Fruit fly (Drosophila melanogaster) whole organism, embryonic: ENCODE measurements around the gene Sld5.

ENCODE experiments used
- ATbp ChIP-seq: fragments of 200-800 bp; sonication (Bioruptor generic); optimal IDR thresholded peaks from 2 replicates; lab custom pipeline; 2017; ENCODE audit warnings: missing biosample characterization, mild to moderate bottlenecking, missing genetic modification characterization, missing genetic modification reagents
- Adf1 ChIP-seq: fragments of 200-800 bp; sonication (Bioruptor generic); IDR thresholded peaks from 2 replicates; pipeline ENCODE4 v1.3.6; 2022; ENCODE audit warnings: missing biosample characterization, missing genetic modification characterization
- Asciz ChIP-seq: fragments of 200-800 bp; sonication (Bioruptor generic); optimal IDR thresholded peaks from 2 replicates; lab custom pipeline; 2017; ENCODE audit warnings: missing biosample characterization, mild to moderate bottlenecking, missing genetic modification characterization, missing genetic modification reagents
- CG10267 ChIP-seq: fragments of 200-800 bp; sonication (Bioruptor generic); optimal IDR thresholded peaks from 2 replicates; lab custom pipeline; 2018; ENCODE audit warnings: missing biosample characterization, mild to moderate bottlenecking, missing genetic modification characterization, moderate library complexity
- CG10979 ChIP-seq: fragments of 200-800 bp; sonication (Bioruptor generic); optimal IDR thresholded peaks from 2 replicates; lab custom pipeline; 2018; ENCODE audit warnings: missing biosample characterization, mild to moderate bottlenecking, missing genetic modification characterization, moderate library complexity
- CG11504 ChIP-seq: fragments of 200-800 bp; sonication (Bioruptor generic); optimal IDR thresholded peaks from 3 replicates; lab custom pipeline; 2019; ENCODE audit warnings: missing biosample characterization, mild to moderate bottlenecking, missing genetic modification characterization, moderate library complexity
- CG14441 ChIP-seq: fragments of 200-800 bp; sonication (Bioruptor generic); IDR thresholded peaks from 2 replicates; pipeline ENCODE4 v1.3.6; 2022; ENCODE audit warnings: missing biosample characterization, missing genetic modification characterization
- CG15514 ChIP-seq: fragments of 200-800 bp; sonication (Bioruptor generic); optimal IDR thresholded peaks from 3 replicates; lab custom pipeline; 2017; ENCODE audit warnings: missing biosample characterization, missing genetic modification characterization, mild to moderate bottlenecking, moderate library complexity, missing genetic modification reagents
- CG15601 ChIP-seq: fragments of 200-800 bp; sonication (Bioruptor generic); optimal IDR thresholded peaks from 3 replicates; lab custom pipeline; 2019; ENCODE audit warnings: missing biosample characterization, mild to moderate bottlenecking, missing genetic modification characterization, moderate library complexity
- CG15696 ChIP-seq: fragments of 200-800 bp; sonication (Bioruptor generic); optimal IDR thresholded peaks from 2 replicates; lab custom pipeline; 2019; ENCODE audit warnings: missing biosample characterization, mild to moderate bottlenecking, missing genetic modification characterization, moderate library complexity
- CG16813 ChIP-seq: fragments of 200-800 bp; sonication (Bioruptor generic); IDR thresholded peaks from 3 replicates; pipeline ENCODE4 v1.3.6; 2022; ENCODE audit warnings: missing biosample characterization, missing genetic modification characterization; ENCODE audit not compliant: partially characterized antibody
- CG17359 ChIP-seq: fragments of 200-800 bp; sonication (Bioruptor generic); optimal IDR thresholded peaks from 3 replicates; lab custom pipeline; 2018; ENCODE audit warnings: missing biosample characterization, mild to moderate bottlenecking, missing genetic modification characterization, moderate library complexity
- CG17568 ChIP-seq: fragments of 200-800 bp; sonication (Bioruptor generic); optimal IDR thresholded peaks from 2 replicates; lab custom pipeline; 2018; ENCODE audit warnings: missing biosample characterization, mild to moderate bottlenecking, missing genetic modification characterization, moderate library complexity
- CG18262 ChIP-seq: fragments of 200-800 bp; optimal IDR thresholded peaks from 3 replicates; lab custom pipeline; 2019; ENCODE audit warnings: missing biosample characterization, mild to moderate bottlenecking, missing genetic modification characterization, moderate library complexity
- CG2120 ChIP-seq: fragments of 200-800 bp; sonication (Bioruptor generic); optimal IDR thresholded peaks from 3 replicates; lab custom pipeline; 2016; ENCODE audit warnings: missing biosample characterization, missing genetic modification characterization
- CG2678 ChIP-seq: fragments of 200-800 bp; sonication (Bioruptor generic); optimal IDR thresholded peaks from 3 replicates; lab custom pipeline; 2019; ENCODE audit warnings: missing biosample characterization, mild to moderate bottlenecking, missing genetic modification characterization, moderate library complexity
- CG33213 ChIP-seq: fragments of 200-800 bp; sonication (Bioruptor generic); optimal IDR thresholded peaks from 3 replicates; lab custom pipeline; 2016; ENCODE audit warnings: missing biosample characterization, missing genetic modification characterization
- CG34376 ChIP-seq: fragments of 200-800 bp; sonication (Bioruptor generic); optimal IDR thresholded peaks from 2 replicates; lab custom pipeline; 2018; ENCODE audit warnings: missing biosample characterization, mild to moderate bottlenecking, missing genetic modification characterization
- CG3726 ChIP-seq: fragments of 200-800 bp; sonication (Bioruptor generic); IDR thresholded peaks from 3 replicates; pipeline ENCODE4, ENCODE4 v1.3.6; 2022; ENCODE audit warnings: missing biosample characterization, missing genetic modification characterization
- CG4707 ChIP-seq: fragments of 200-800 bp; sonication (Bioruptor generic); optimal IDR thresholded peaks from 2 replicates; lab custom pipeline; 2018; ENCODE audit warnings: missing biosample characterization, mild to moderate bottlenecking, missing genetic modification characterization, moderate library complexity
- CG6272 ChIP-seq: fragments of 200-800 bp; sonication (Bioruptor generic); IDR thresholded peaks from 2 replicates; pipeline ENCODE4 v1.3.6; 2022; ENCODE audit warnings: missing biosample characterization, missing genetic modification characterization
- CG6765 ChIP-seq: fragments of 200-800 bp; sonication (Bioruptor generic); optimal IDR thresholded peaks from 3 replicates; lab custom pipeline; 2017; ENCODE audit warnings: missing biosample characterization, mild to moderate bottlenecking, missing genetic modification characterization
- CG6791 ChIP-seq: fragments of 200-800 bp; sonication (Bioruptor generic); IDR thresholded peaks from 3 replicates; pipeline ENCODE4 v1.3.6; 2022; ENCODE audit warnings: missing biosample characterization, missing genetic modification characterization; ENCODE audit not compliant: partially characterized antibody
- CG7987 ChIP-seq: fragments of 200-800 bp; sonication (Bioruptor generic); optimal IDR thresholded peaks from 2 replicates; lab custom pipeline; 2018; ENCODE audit warnings: missing biosample characterization, mild to moderate bottlenecking, missing genetic modification characterization, moderate library complexity
- CG9817 ChIP-seq: fragments of 200-800 bp; sonication (Bioruptor generic); optimal IDR thresholded peaks from 2 replicates; lab custom pipeline; 2018; ENCODE audit warnings: missing biosample characterization, mild to moderate bottlenecking, missing genetic modification characterization, moderate library complexity
- CG9932 ChIP-seq: fragments of 200-800 bp; sonication (Bioruptor generic); IDR thresholded peaks from 2 replicates; pipeline ENCODE4 v1.3.6; 2022; ENCODE audit warnings: missing biosample characterization, missing genetic modification characterization
- CrebB ChIP-seq: fragments of 200-800 bp; sonication (Bioruptor generic); optimal IDR thresholded peaks from 3 replicates; lab custom pipeline; 2018; ENCODE audit warnings: missing biosample characterization, mild to moderate bottlenecking, missing genetic modification characterization
- Deaf1 ChIP-seq: fragments of 200-800 bp; optimal IDR thresholded peaks from 3 replicates; lab custom pipeline; 2019; ENCODE audit warnings: missing biosample characterization, mild to moderate bottlenecking, missing genetic modification characterization, moderate library complexity
- Fer2 ChIP-seq: fragments of 200-800 bp; sonication (Bioruptor generic); optimal IDR thresholded peaks from 2 replicates; lab custom pipeline; 2018; ENCODE audit warnings: missing biosample characterization, mild to moderate bottlenecking, missing genetic modification characterization, moderate library complexity
- NC2α ChIP-seq: fragments of 200-800 bp; sonication (Bioruptor generic); optimal IDR thresholded peaks from 2 replicates; lab custom pipeline; 2016; ENCODE audit warnings: missing biosample characterization, missing genetic modification characterization
- Nf-YB ChIP-seq: fragments of 200-800 bp; sonication (Bioruptor generic); optimal IDR thresholded peaks from 3 replicates; lab custom pipeline; 2019; ENCODE audit warnings: missing biosample characterization, mild to moderate bottlenecking, missing genetic modification characterization, moderate library complexity
- Poxn ChIP-seq: fragments of 200-800 bp; sonication (Bioruptor generic); IDR thresholded peaks from 2 replicates; pipeline ENCODE4 v1.3.6; 2022; ENCODE audit warnings: missing biosample characterization, missing genetic modification characterization
- YL-1 ChIP-seq: fragments of 200-800 bp; sonication (Bioruptor generic); optimal IDR thresholded peaks from 3 replicates; lab custom pipeline; 2017; ENCODE audit warnings: missing biosample characterization, mild to moderate bottlenecking, missing genetic modification characterization
- ara ChIP-seq: fragments of 200-800 bp; sonication (Bioruptor generic); IDR thresholded peaks from 2 replicates; pipeline ENCODE4 v1.3.6; 2022; ENCODE audit warnings: missing biosample characterization, missing genetic modification characterization
- chm ChIP-seq: fragments of 200-800 bp; sonication (Bioruptor generic); IDR thresholded peaks from 2 replicates; pipeline ENCODE4 v1.3.6; 2022; ENCODE audit warnings: missing biosample characterization, missing genetic modification characterization
- cwo ChIP-seq: fragments of 200-800 bp; sonication (Bioruptor generic); optimal IDR thresholded peaks from 3 replicates; lab custom pipeline; 2017; ENCODE audit warnings: missing biosample characterization, missing genetic modification characterization, mild to moderate bottlenecking, moderate library complexity, missing genetic modification reagents
- fd102C ChIP-seq: fragments of 200-800 bp; sonication (Bioruptor generic); optimal IDR thresholded peaks from 2 replicates; lab custom pipeline; 2018; ENCODE audit warnings: missing biosample characterization, mild to moderate bottlenecking, missing genetic modification characterization, moderate library complexity
- nerfin-1 ChIP-seq: fragments of 200-800 bp; sonication (Bioruptor generic); optimal IDR thresholded peaks from 3 replicates; lab custom pipeline; 2019; ENCODE audit warnings: missing biosample characterization, mild to moderate bottlenecking, missing genetic modification characterization, moderate library complexity
- oc ChIP-seq: fragments of 200-800 bp; sonication (Bioruptor generic); optimal IDR thresholded peaks from 2 replicates; lab custom pipeline; 2018; ENCODE audit warnings: missing biosample characterization, mild to moderate bottlenecking, missing genetic modification characterization, moderate library complexity
- pfk ChIP-seq: fragments of 200-800 bp; sonication (Bioruptor generic); optimal IDR thresholded peaks from 2 replicates; lab custom pipeline; 2018; ENCODE audit warnings: missing biosample characterization, mild to moderate bottlenecking, missing genetic modification characterization, moderate library complexity
- pho ChIP-seq: fragments of 200-800 bp; sonication (Bioruptor generic); optimal IDR thresholded peaks from 2 replicates; lab custom pipeline; 2016; ENCODE audit warnings: missing biosample characterization, missing genetic modification characterization
- phol ChIP-seq: fragments of 200-800 bp; sonication (Bioruptor generic); optimal IDR thresholded peaks from 3 replicates; lab custom pipeline; 2018; ENCODE audit warnings: missing biosample characterization, mild to moderate bottlenecking, missing genetic modification characterization, moderate library complexity
- pita ChIP-seq: fragments of 200-800 bp; sonication (Bioruptor generic); optimal IDR thresholded peaks from 2 replicates; lab custom pipeline; 2017; ENCODE audit warnings: missing biosample characterization, mild to moderate bottlenecking, missing genetic modification characterization
- prd ChIP-seq, 3 experiments: fragments of >200 bp in 2 of 3; fragments of 200-800 bp in 1 of 3; sonication (Bioruptor generic) in 1 of 3; optimal IDR thresholded peaks in 2 of 3; IDR thresholded peaks in 1 of 3; 2 replicates in 2 of 3; 3 replicates in 1 of 3; pipeline versions ENCODE4 v1.3.6 to Lab custom; 2017 to 2022; ENCODE audit warnings: missing biosample characterization in 1 of 3, missing genetic modification characterization in 1 of 3
- sd ChIP-seq: fragments of 200-800 bp; sonication (Bioruptor generic); optimal IDR thresholded peaks from 3 replicates; lab custom pipeline; 2018; ENCODE audit warnings: missing biosample characterization, mild to moderate bottlenecking, missing genetic modification characterization, moderate library complexity
- sqz ChIP-seq: fragments of 200-800 bp; sonication (Bioruptor generic); optimal IDR thresholded peaks from 3 replicates; lab custom pipeline; 2018; ENCODE audit warnings: missing biosample characterization, mild to moderate bottlenecking, missing genetic modification characterization
- sug ChIP-seq: fragments of 200-800 bp; optimal IDR thresholded peaks from 2 replicates; lab custom pipeline; 2019; ENCODE audit warnings: missing biosample characterization, mild to moderate bottlenecking, missing genetic modification characterization, moderate library complexity
- tap ChIP-seq: fragments of 200-800 bp; optimal IDR thresholded peaks from 3 replicates; lab custom pipeline; 2019; ENCODE audit warnings: missing biosample characterization, mild to moderate bottlenecking, missing genetic modification characterization, moderate library complexity
- z ChIP-seq: fragments of 200-800 bp; sonication (Bioruptor generic); IDR thresholded peaks from 3 replicates; pipeline ENCODE4 v1.3.6; 2022; ENCODE audit warnings: missing biosample characterization, missing genetic modification characterization

The Sld5 gene

DNA sequence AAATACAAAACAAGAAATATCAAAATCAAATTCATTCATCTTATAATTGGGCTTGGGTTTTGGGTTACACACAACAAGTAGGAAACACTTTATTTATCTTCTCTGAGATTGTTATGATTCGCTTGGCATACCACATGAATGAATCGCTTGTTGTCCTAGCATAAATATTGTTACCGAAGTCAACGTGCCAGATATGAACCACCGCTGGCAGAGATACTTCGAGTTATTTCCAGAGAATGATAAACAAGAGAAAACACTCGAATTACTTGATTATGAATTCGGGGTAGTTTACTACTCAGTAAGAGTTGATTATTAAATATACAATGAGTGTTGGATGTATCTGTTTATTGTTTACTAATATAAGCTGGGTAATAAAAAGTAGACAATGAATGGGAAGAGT, 44.8 kb downstream of the Sld5 start (continued):
- TF ChIP-seq NC2α (GFP tag; lab: Kevin White, UChicago) (no peak), sug (peak; percentile 9), sqz (GFP tag; lab: Kevin White, UChicago) (peak; percentile 52), CG9817 (tag; lab: Kevin White, UChicago) (no peak), CG3726 (GFP tag; lab: Robert Waterston, UW) (no peak), CG4707 (GFP tag; lab: Kevin White, UChicago) (peak; percentile 67), Deaf1 (peak; percentile 3), CG6272 (GFP tag; lab: Robert Waterston, UW) (no peak), CG9932 (GFP tag; lab: Robert Waterston, UW) (no peak), CG34376 (GFP tag; lab: Kevin White, UChicago) (no peak), ara (GFP tag; lab: Robert Waterston, UW) (no peak), ATbp (GFP tag; lab: Kevin White, UChicago) (peak; percentile 65), YL-1 (peak; percentile 35), CG10979 (tag; lab: Kevin White, UChicago) (peak; percentile 17), CG16813 (GFP tag; lab: Robert Waterston, UW) (no peak), sd (tag; lab: Kevin White, UChicago) (peak; percentile 63), fd102C (GFP tag; lab: Kevin White, UChicago) (peak; percentile 49), CG18262 (tag; lab: Kevin White, UChicago) (peak; percentile 52), CG6791 (no peak), CG33213 (peak; percentile 32), CG7987 (peak; percentile 65), Adf1 (GFP tag; lab: Robert Waterston, UW) (no peak), CG17359 (peak; percentile 43), CG6765 (GFP tag; lab: Kevin White, UChicago) (no peak), CG14441 (GFP tag; lab: Robert Waterston, UW) (no peak), Asciz (GFP tag; lab: Kevin White, UChicago) (peak; percentile 44), phol (tag; lab: Kevin White, UChicago) (no peak), Fer2 (no peak), prd (optimal IDR thresholded peaks at IDR 0.05; lab: Kevin White, UChicago) (no peak), prd (GFP tag; IDR thresholded peaks at IDR 0.05; lab: Robert Waterston, UW) (no peak), oc (tag; lab: Kevin White, UChicago) (peak; percentile 50), CG17568 (GFP tag; lab: Kevin White, UChicago) (peak; percentile 67), z (peak; percentile 73), pita (no peak), CG11504 (tag; lab: Kevin White, UChicago) (peak; percentile 11), pho (no peak), CG2120 (GFP tag; lab: Kevin White, UChicago) (no peak), CrebB (tag; lab: Kevin White, UChicago) (peak; percentile 54), CG10267 (tag; lab: Kevin White, UChicago) (peak; percentile 21), Poxn (no peak), chm (GFP tag; lab: Robert Waterston, UW) (peak; percentile 63; the same call in 1 of the 2 replicates), tap (tag; lab: Kevin White, UChicago) (peak; percentile 31), CG2678 (tag; lab: Kevin White, UChicago) (peak; percentile 53), pfk (peak; percentile 54), CG15696 (tag; lab: Kevin White, UChicago) (peak; percentile 82), cwo (GFP tag; lab: Kevin White, UChicago) (no peak), CG15514 (GFP tag; lab: Kevin White, UChicago) (peak; percentile 1), CG15601 (tag; lab: Kevin White, UChicago) (peak; percentile 79), Nf-YB (peak; percentile 20), nerfin-1 (tag; lab: Kevin White, UChicago) (peak; percentile 57)
